Fruit fly (Drosophila melanogaster) whole organism, embryonic: ENCODE measurements around the gene Spase25.

Experiments
- Bdp1 ChIP-seq: fragments of 200-800 bp; sonication (Bioruptor generic); optimal IDR thresholded peaks from 3 replicates; lab custom pipeline; 2016; ENCODE audit warnings: missing biosample characterization, missing genetic modification characterization
- CG11085 ChIP-seq: fragments of 200-800 bp; sonication (Bioruptor generic); IDR thresholded peaks from 2 replicates; pipeline ENCODE4 v1.3.6; 2022; ENCODE audit warnings: missing biosample characterization, missing genetic modification characterization
- CG12659 ChIP-seq: fragments of 200-800 bp; sonication (Bioruptor generic); optimal IDR thresholded peaks from 3 replicates; lab custom pipeline; 2017; ENCODE audit warnings: mild to moderate bottlenecking, missing biosample characterization, missing genetic modification reagents, missing genetic modification characterization
- CG12769 ChIP-seq: fragments of 200-800 bp; sonication (Bioruptor generic); optimal IDR thresholded peaks from 2 replicates; lab custom pipeline; 2019; ENCODE audit warnings: missing biosample characterization, mild to moderate bottlenecking, missing genetic modification characterization, moderate library complexity
- CG13296 ChIP-seq: fragments of 200-800 bp; sonication (Bioruptor generic); optimal IDR thresholded peaks from 3 replicates; lab custom pipeline; 2018; ENCODE audit warnings: missing biosample characterization, mild to moderate bottlenecking, missing genetic modification characterization
- CG14050 ChIP-seq: fragments of 200-800 bp; sonication (Bioruptor generic); IDR thresholded peaks from 3 replicates; pipeline ENCODE4 v1.3.6; 2022; ENCODE audit warnings: missing biosample characterization, missing genetic modification characterization
- CG15073 ChIP-seq: fragments of 200-800 bp; sonication (Bioruptor generic); optimal IDR thresholded peaks from 2 replicates; lab custom pipeline; 2016; ENCODE audit warnings: missing biosample characterization, missing genetic modification characterization
- CG1529 ChIP-seq: fragments of 200-800 bp; sonication (Bioruptor generic); optimal IDR thresholded peaks from 3 replicates; lab custom pipeline; 2018; ENCODE audit warnings: missing biosample characterization, missing genetic modification characterization
- CG1602 ChIP-seq: fragments of 200-800 bp; sonication (Bioruptor generic); optimal IDR thresholded peaks from 3 replicates; lab custom pipeline; 2016; ENCODE audit warnings: missing biosample characterization, missing genetic modification characterization
- CG3163 ChIP-seq: fragments of 200-800 bp; sonication (Bioruptor generic); optimal IDR thresholded peaks from 3 replicates; lab custom pipeline; 2016; ENCODE audit warnings: missing biosample characterization, missing genetic modification characterization
- CG4730 ChIP-seq: fragments of 200-800 bp; sonication (Bioruptor generic); IDR thresholded peaks from 2 replicates; pipeline ENCODE4 v1.3.6; 2022; ENCODE audit warnings: missing biosample characterization, missing genetic modification characterization
- CG4854 ChIP-seq: fragments of 200-800 bp; sonication (Bioruptor generic); optimal IDR thresholded peaks from 2 replicates; lab custom pipeline; 2016; ENCODE audit warnings: missing biosample characterization, missing genetic modification characterization, inconsistent platforms
- CG7963 ChIP-seq: fragments of 200-800 bp; sonication (Bioruptor generic); IDR thresholded peaks from 3 replicates; pipeline ENCODE4 v1.3.6; 2022; ENCODE audit warnings: missing biosample characterization, missing genetic modification characterization; ENCODE audit not compliant: partially characterized antibody
- CG8388 ChIP-seq: fragments of 200-800 bp; sonication (Bioruptor generic); optimal IDR thresholded peaks from 2 replicates; lab custom pipeline; 2019; ENCODE audit warnings: missing biosample characterization, mild to moderate bottlenecking, missing genetic modification characterization, moderate library complexity
- Chrac-16 ChIP-seq: fragments of 200-800 bp; sonication (Bioruptor generic); optimal IDR thresholded peaks from 3 replicates; lab custom pipeline; 2016; ENCODE audit warnings: missing biosample characterization, missing genetic modification characterization
- CoRest ChIP-seq: fragments of 200-800 bp; sonication (Bioruptor generic); optimal IDR thresholded peaks from 3 replicates; lab custom pipeline; 2018; ENCODE audit warnings: missing biosample characterization, mild to moderate bottlenecking, missing genetic modification characterization, moderate library complexity
- D ChIP-seq, 2 experiments: fragments of 200-800 bp in 1 of 2; fragments of >200 bp in 1 of 2; sonication (Bioruptor generic) in 1 of 2; optimal IDR thresholded peaks; 2 replicates in 1 of 2; 3 replicates in 1 of 2; lab custom pipeline; 2017; ENCODE audit warnings: mild to moderate bottlenecking in 1 of 2, missing biosample characterization in 1 of 2, missing genetic modification characterization in 1 of 2, missing genetic modification reagents in 1 of 2
- Dad ChIP-seq: fragments of 200-800 bp; sonication (Bioruptor generic); optimal IDR thresholded peaks from 3 replicates; lab custom pipeline; 2016; ENCODE audit warnings: missing biosample characterization, missing genetic modification characterization
- Dfd ChIP-seq, 2 experiments: fragments of >200 bp; optimal IDR thresholded peaks; 2 replicates each; lab custom pipeline; 2017; ENCODE audit warnings: missing biosample characterization in 2 of 2, missing genetic modification characterization in 2 of 2
- E2f2 ChIP-seq: fragments of 200-800 bp; sonication (Bioruptor generic); IDR thresholded peaks from 2 replicates; pipeline ENCODE4 v1.3.6; 2022; ENCODE audit warnings: missing biosample characterization, missing genetic modification characterization
- ERR ChIP-seq: fragments of 200-800 bp; sonication (Bioruptor generic); optimal IDR thresholded peaks from 2 replicates; lab custom pipeline; 2016; ENCODE audit warnings: missing biosample characterization, missing genetic modification characterization
- H2.0 ChIP-seq: fragments of 200-800 bp; sonication (Bioruptor generic); IDR thresholded peaks from 2 replicates; pipeline ENCODE4 v1.3.6; 2022; ENCODE audit warnings: missing biosample characterization, missing genetic modification characterization
- HLH3B ChIP-seq: fragments of 200-800 bp; sonication (Bioruptor generic); IDR thresholded peaks from 2 replicates; pipeline ENCODE4 v1.3.6; 2022; ENCODE audit warnings: missing biosample characterization, missing genetic modification characterization
- Hr3 ChIP-seq: fragments of 200-800 bp; sonication (Bioruptor generic); optimal IDR thresholded peaks from 3 replicates; lab custom pipeline; 2016; ENCODE audit warnings: missing biosample characterization, missing genetic modification characterization
- Hr78 ChIP-seq, 2 experiments: fragments of 200-800 bp in 1 of 2; fragments of >200 bp in 1 of 2; sonication (Bioruptor generic) in 1 of 2; optimal IDR thresholded peaks; 2 replicates each; lab custom pipeline; 2017 to 2019; ENCODE audit warnings: missing biosample characterization in 2 of 2, missing genetic modification characterization in 2 of 2, mild to moderate bottlenecking in 1 of 2, moderate library complexity in 1 of 2
- MESR4 ChIP-seq: fragments of 200-800 bp; sonication (Bioruptor generic); optimal IDR thresholded peaks from 2 replicates; lab custom pipeline; 2018; ENCODE audit warnings: missing biosample characterization, mild to moderate bottlenecking, missing genetic modification characterization, moderate library complexity
- Max ChIP-seq: fragments of 200-800 bp; sonication (Bioruptor generic); optimal IDR thresholded peaks from 2 replicates; lab custom pipeline; 2016; ENCODE audit warnings: missing biosample characterization, mild to moderate bottlenecking, missing genetic modification characterization
- NC2β ChIP-seq: fragments of 200-800 bp; sonication (Bioruptor generic); optimal IDR thresholded peaks from 2 replicates; lab custom pipeline; 2016; ENCODE audit warnings: missing biosample characterization, missing genetic modification characterization
- Nf-YA ChIP-seq: fragments of 200-800 bp; sonication (Bioruptor generic); IDR thresholded peaks from 2 replicates; pipeline ENCODE4 v1.3.6; 2022; ENCODE audit warnings: missing biosample characterization, missing genetic modification characterization
- PHDP ChIP-seq: fragments of 200-800 bp; sonication (Bioruptor generic); optimal IDR thresholded peaks from 3 replicates; lab custom pipeline; 2018; ENCODE audit warnings: missing biosample characterization, mild to moderate bottlenecking, missing genetic modification characterization, moderate library complexity
- Rx ChIP-seq: fragments of 200-800 bp; sonication (Bioruptor generic); IDR thresholded peaks from 2 replicates; pipeline ENCODE4 v1.3.6; 2022; ENCODE audit warnings: missing biosample characterization, missing genetic modification characterization
- Vsx1 ChIP-seq: fragments of 200-800 bp; sonication (Bioruptor generic); optimal IDR thresholded peaks from 2 replicates; lab custom pipeline; 2017; ENCODE audit warnings: missing biosample characterization, mild to moderate bottlenecking, missing genetic modification characterization, missing genetic modification reagents
- amos ChIP-seq: fragments of 200-800 bp; sonication (Bioruptor generic); IDR thresholded peaks from 2 replicates; pipeline ENCODE4 v1.3.6; 2022; ENCODE audit warnings: missing biosample characterization, missing genetic modification characterization; ENCODE audit not compliant: partially characterized antibody
- crc ChIP-seq: fragments of 200-800 bp; sonication (Bioruptor generic); optimal IDR thresholded peaks from 2 replicates; lab custom pipeline; 2016; ENCODE audit warnings: missing biosample characterization, missing genetic modification characterization
- ewg ChIP-seq: fragments of 200-800 bp; sonication (Bioruptor generic); optimal IDR thresholded peaks from 3 replicates; lab custom pipeline; 2017; ENCODE audit warnings: mild to moderate bottlenecking, missing biosample characterization, missing genetic modification reagents, missing genetic modification characterization
- ftz-f1 ChIP-seq: fragments of 200-800 bp; sonication (Bioruptor generic); optimal IDR thresholded peaks from 2 replicates; lab custom pipeline; 2016; ENCODE audit warnings: missing biosample characterization, missing genetic modification characterization
- gsb ChIP-seq: fragments of 200-800 bp; sonication (Bioruptor generic); IDR thresholded peaks from 2 replicates; pipeline ENCODE4 v1.3.6; 2022; ENCODE audit warnings: missing biosample characterization, missing genetic modification characterization
- jumu ChIP-seq: fragments of 200-800 bp; sonication (Bioruptor generic); optimal IDR thresholded peaks from 3 replicates; lab custom pipeline; 2016; ENCODE audit warnings: missing biosample characterization, missing genetic modification characterization
- lmd ChIP-seq: fragments of 200-800 bp; sonication (Bioruptor generic); IDR thresholded peaks from 2 replicates; pipeline ENCODE4 v1.3.6; 2022; ENCODE audit warnings: missing biosample characterization, missing genetic modification characterization
- luna ChIP-seq: fragments of 200-800 bp; sonication (Bioruptor generic); optimal IDR thresholded peaks from 2 replicates; lab custom pipeline; 2016; ENCODE audit warnings: missing biosample characterization, missing genetic modification characterization
- prd ChIP-seq, 3 experiments: fragments of >200 bp in 2 of 3; fragments of 200-800 bp in 1 of 3; sonication (Bioruptor generic) in 1 of 3; optimal IDR thresholded peaks in 2 of 3; IDR thresholded peaks in 1 of 3; 2 replicates in 2 of 3; 3 replicates in 1 of 3; pipeline versions ENCODE4 v1.3.6 to Lab custom; 2017 to 2022; ENCODE audit warnings: missing biosample characterization in 1 of 3, missing genetic modification characterization in 1 of 3
- psq ChIP-seq: fragments of 200-800 bp; sonication (Bioruptor generic); optimal IDR thresholded peaks from 2 replicates; lab custom pipeline; 2017; ENCODE audit warnings: missing biosample characterization, missing genetic modification characterization
- run ChIP-seq: fragments of 200-800 bp; sonication (Bioruptor generic); optimal IDR thresholded peaks from 3 replicates; lab custom pipeline; 2018; ENCODE audit warnings: missing biosample characterization, mild to moderate bottlenecking, missing genetic modification characterization
- ssp ChIP-seq: fragments of 200-800 bp; sonication (Bioruptor generic); IDR thresholded peaks from 2 replicates; pipeline ENCODE4 v1.3.6; 2022; ENCODE audit warnings: missing biosample characterization, missing genetic modification characterization
- tx ChIP-seq: fragments of 200-800 bp; sonication (Bioruptor generic); optimal IDR thresholded peaks from 2 replicates; lab custom pipeline; 2016; ENCODE audit warnings: missing biosample characterization, missing genetic modification characterization
- vnd ChIP-seq: fragments of 200-800 bp; sonication (Bioruptor generic); IDR thresholded peaks from 3 replicates; pipeline ENCODE4 v1.3.6; 2022; ENCODE audit warnings: missing biosample characterization, missing genetic modification characterization; ENCODE audit not compliant: partially characterized antibody
- wor ChIP-seq: fragments of 200-800 bp; sonication (Bioruptor generic); IDR thresholded peaks from 2 replicates; pipeline ENCODE4 v1.3.6; 2022; ENCODE audit warnings: missing biosample characterization, missing genetic modification characterization
- yki ChIP-seq: fragments of >200 bp; optimal IDR thresholded peaks from 3 replicates; lab custom pipeline; 2018
- zen2 ChIP-seq: fragments of 200-800 bp; sonication (Bioruptor generic); IDR thresholded peaks from 3 replicates; pipeline ENCODE4 v1.3.6; 2022; ENCODE audit warnings: missing biosample characterization, missing genetic modification characterization; ENCODE audit not compliant: partially characterized antibody

Gene Spase25

dm6 chrX:11452846-11453391 is 32.1 kb upstream of the Spase25 start (continued):
- no peak for TF ChIP-seq amos (GFP tag; lab: Robert Waterston, UW)
- TF ChIP-seq CG4854 (GFP tag; lab: Kevin White, UChicago), result peak; percentile 56
- TF ChIP-seq H2.0 (GFP tag; lab: Robert Waterston, UW), result peak; percentile 87
- peak; percentile 46 for TF ChIP-seq CG1602 (GFP tag; lab: Kevin White, UChicago)
- peak; percentile 88 for TF ChIP-seq jumu (GFP tag; lab: Kevin White, UChicago)
- peak; percentile 40 for TF ChIP-seq Hr3 (GFP tag; lab: Kevin White, UChicago)
- no peak for TF ChIP-seq Dfd (GFP tag; optimal IDR thresholded peaks at IDR 0.05; lab: Kevin White, UChicago)
- TF ChIP-seq yki, result no peak
- peak; percentile 35 for TF ChIP-seq CG1529 (GFP tag; lab: Kevin White, UChicago)
- TF ChIP-seq CG13296 (GFP tag; lab: Kevin White, UChicago), result peak; percentile 53
- TF ChIP-seq CG12769, result peak; percentile 93
- peak; percentile 63; the same call in 1 of the 2 replicates for TF ChIP-seq E2f2 (GFP tag; lab: Robert Waterston, UW)
- peak; percentile 24 for TF ChIP-seq ftz-f1 (GFP tag; lab: Kevin White, UChicago)
- peak; percentile 53 for TF ChIP-seq Bdp1
- no peak for TF ChIP-seq D (optimal IDR thresholded peaks at IDR 0.05; lab: Kevin White, UChicago)
- TF ChIP-seq D (GFP tag; optimal IDR thresholded peaks at IDR 0.05; lab: Kevin White, UChicago), result peak; percentile 61
- 0 out of 3 replicates have a peak, but pooled peaks have one; percentile 17 for TF ChIP-seq vnd
- peak; percentile 10 for TF ChIP-seq CG3163 (GFP tag; lab: Kevin White, UChicago)
- peak; percentile 76 for TF ChIP-seq wor (GFP tag; lab: Robert Waterston, UW)
- peak; percentile 36; the same call in 1 of the 2 replicates for TF ChIP-seq gsb (GFP tag; lab: Robert Waterston, UW)
- peak; percentile 9 for TF ChIP-seq CG15073 (GFP tag; lab: Kevin White, UChicago)
- TF ChIP-seq HLH3B (GFP tag; lab: Robert Waterston, UW), result peak; percentile 83
- TF ChIP-seq crc, result peak; percentile 50
- TF ChIP-seq Vsx1 (GFP tag; lab: Kevin White, UChicago), result no peak
- peak; percentile 30 for TF ChIP-seq run (tag; lab: Kevin White, UChicago)
- TF ChIP-seq zen2 (GFP tag; lab: Robert Waterston, UW), result no peak
- TF ChIP-seq Hr78 (GFP tag; optimal IDR thresholded peaks at IDR 0.05; lab: Kevin White, UChicago), result peak in 1 of 2 experiments; percentile 45
- peak; percentile 86 for TF ChIP-seq Dad (GFP tag; lab: Kevin White, UChicago)
- TF ChIP-seq CG14050 (GFP tag; lab: Robert Waterston, UW), result peak; percentile 82
- peak; percentile 57 for TF ChIP-seq ssp (GFP tag; lab: Robert Waterston, UW)
- TF ChIP-seq luna, result peak; percentile 19
- TF ChIP-seq CG7963 (GFP tag; lab: Robert Waterston, UW), result no peak
- peak; percentile 87 for TF ChIP-seq lmd
- peak; percentile 63 for TF ChIP-seq CG11085 (GFP tag; lab: Robert Waterston, UW)
- TF ChIP-seq Rx (GFP tag; lab: Robert Waterston, UW), result peak; percentile 76
- TF ChIP-seq tx (GFP tag; lab: Kevin White, UChicago), result no peak
- peak; percentile 64 for TF ChIP-seq CG12659
- TF ChIP-seq ewg (GFP tag; lab: Kevin White, UChicago), result peak; percentile 99
- TF ChIP-seq CG4730 (GFP tag; lab: Robert Waterston, UW), result peak; percentile 75
- peak; percentile 64 for TF ChIP-seq NC2β (GFP tag; lab: Kevin White, UChicago)
- peak; percentile 68 for TF ChIP-seq Chrac-16 (GFP tag; lab: Kevin White, UChicago)
- TF ChIP-seq psq, result peak; percentile 78
- peak; percentile 55 for TF ChIP-seq ERR
- peak; percentile 62 for TF ChIP-seq CoRest (tag; lab: Kevin White, UChicago)
- peak; percentile 15 for TF ChIP-seq MESR4 (GFP tag; lab: Kevin White, UChicago)
- no peak for TF ChIP-seq prd (optimal IDR thresholded peaks at IDR 0.05; lab: Kevin White, UChicago)
- TF ChIP-seq prd (GFP tag; IDR thresholded peaks at IDR 0.05; lab: Robert Waterston, UW), result peak; percentile 87
- TF ChIP-seq Nf-YA (GFP tag; lab: Robert Waterston, UW), result peak; percentile 52; the same call in 1 of the 2 replicates
- TF ChIP-seq PHDP, result peak; percentile 70
- TF ChIP-seq CG8388, result peak; percentile 61
- no peak for TF ChIP-seq Max (GFP tag; lab: Kevin White, UChicago)
